Worm (Caenorhabditis elegans): ENCODE results near the gene col-76.

ce11 chrII:8225914-8226313 is 21.8 kb downstream of the col-76 start:
- TF ChIP-seq snpc-4 (tag; optimal IDR thresholded peaks at IDR 0.05) (no peak), unc-130 (tag; optimal IDR thresholded peaks at IDR 0.05) (no peak), nhr-76 (tag; optimal IDR thresholded peaks at IDR 0.05) (no peak), dpl-1 (GFP tag; optimal IDR thresholded peaks at IDR 0.05) (no peak)

Measured in whole organism, L1 larva.